Worm (Caenorhabditis elegans) whole organism, L4 larva: Measurements from ENCODE around the gene C54D10.13.

Experiments
- D1046.2 ChIP-seq: fragments of 200-800 bp; sonication (Bioruptor generic); IDR thresholded peaks from 2 replicates; pipeline ENCODE4 v1.3.6; 2022; ENCODE audit warnings: missing genetic modification characterization, missing compliant biosample characterization
- F10B5.3 ChIP-seq: sonication (generic microtip); optimal IDR thresholded peaks from 2 replicates; lab custom pipeline; 2016; ENCODE audit warnings: mild to moderate bottlenecking, missing genetic modification characterization, missing compliant biosample characterization
- F26F4.8 ChIP-seq: fragments of 200-800 bp; sonication (Bioruptor generic); conservative IDR thresholded peaks from 2 replicates; pipeline ENCODE4 v1.3.6; 2022; ENCODE audit warnings: missing genetic modification characterization, missing compliant biosample characterization
- F37D6.2 ChIP-seq: sonication (generic microtip); optimal IDR thresholded peaks from 2 replicates; lab custom pipeline; 2016; ENCODE audit warnings: mild to moderate bottlenecking, missing genetic modification characterization, missing compliant biosample characterization
- F44E2.7 ChIP-seq: fragments of 200-800 bp; sonication (Bioruptor generic); IDR thresholded peaks from 2 replicates; pipeline ENCODE4 v2.1.2; 2022; ENCODE audit warnings: missing genetic modification characterization, missing compliant biosample characterization
- R02D3.7 ChIP-seq: fragments of 150-350 bp; sonication (generic microtip); optimal IDR thresholded peaks from 3 replicates; lab custom pipeline; 2014; ENCODE audit warnings: missing biosample characterization, missing genetic modification characterization
- T20F7.1 ChIP-seq: fragments of 200-800 bp; sonication (Bioruptor generic); optimal IDR thresholded peaks from 2 replicates; lab custom pipeline; 2018; ENCODE audit warnings: mild to moderate bottlenecking, missing genetic modification characterization, missing compliant biosample characterization
- T26A8.4 ChIP-seq: fragments of 200-800 bp; sonication (Bioruptor generic); IDR thresholded peaks from 2 replicates; pipeline ENCODE4 v1.3.6; 2022; ENCODE audit warnings: missing genetic modification characterization, missing compliant biosample characterization
- Y105C5A.15 ChIP-seq: fragments of 200-800 bp; sonication (Bioruptor generic); IDR thresholded peaks from 2 replicates; pipeline ENCODE4 v1.3.6; 2022; ENCODE audit warnings: missing genetic modification characterization, missing compliant biosample characterization
- Y48G9A.11 ChIP-seq: fragments of 200-800 bp; sonication (Bioruptor generic); IDR thresholded peaks from 2 replicates; pipeline ENCODE4 v1.3.6; 2022; ENCODE audit warnings: missing genetic modification reagents, missing genetic modification characterization, missing compliant biosample characterization
- Y75B8A.6 ChIP-seq: fragments of 200-800 bp; sonication (Bioruptor generic); IDR thresholded peaks from 2 replicates; pipeline ENCODE4 v1.3.6; 2022; ENCODE audit warnings: missing genetic modification reagents, missing genetic modification characterization, missing compliant biosample characterization
- aha-1 ChIP-seq: fragments of 150-350 bp; peaks from one replicate; lab custom pipeline; 2014; ENCODE audit warnings: missing biosample characterization, missing genetic modification characterization
- arid-1 ChIP-seq: fragments of 200-800 bp; sonication (Bioruptor generic); conservative IDR thresholded peaks from 2 replicates; pipeline ENCODE4 v1.3.6; 2022; ENCODE audit warnings: missing genetic modification reagents, missing genetic modification characterization, missing compliant biosample characterization
- ceh-20 ChIP-seq: fragments of 200-800 bp; sonication (Bioruptor generic); IDR thresholded peaks from 2 replicates; pipeline ENCODE4 v1.3.6; 2022; ENCODE audit warnings: missing genetic modification reagents, missing genetic modification characterization, missing compliant biosample characterization
- ceh-44 ChIP-seq: fragments of 200-800 bp; sonication (Bioruptor generic); IDR thresholded peaks from 2 replicates; pipeline ENCODE4 v1.3.6; 2022; ENCODE audit warnings: missing genetic modification reagents, missing genetic modification characterization, missing compliant biosample characterization
- ceh-82 ChIP-seq: sonication (generic microtip); optimal IDR thresholded peaks from 2 replicates; lab custom pipeline; 2017; ENCODE audit warnings: missing biosample characterization, missing genetic modification characterization
- daf-19 ChIP-seq: fragments of 200-800 bp; sonication (Bioruptor generic); conservative IDR thresholded peaks from 2 replicates; pipeline ENCODE4 v1.3.6; 2022; ENCODE audit warnings: missing genetic modification characterization, missing compliant biosample characterization
- daf-8 ChIP-seq: fragments of 200-800 bp; sonication (Bioruptor generic); IDR thresholded peaks from 2 replicates; pipeline ENCODE4 v1.3.6; 2022; ENCODE audit warnings: missing genetic modification characterization, missing compliant biosample characterization
- dmd-6 ChIP-seq: fragments of 200-800 bp; sonication (Bioruptor generic); IDR thresholded peaks from 2 replicates; pipeline ENCODE4 v1.3.6; 2022; ENCODE audit warnings: missing genetic modification reagents, missing genetic modification characterization, missing compliant biosample characterization
- dmd-8 ChIP-seq: fragments of 200-800 bp; sonication (Bioruptor generic); IDR thresholded peaks from 2 replicates; pipeline ENCODE4 v1.3.6; 2022; ENCODE audit warnings: missing genetic modification characterization, missing compliant biosample characterization
- dmd-9 ChIP-seq: fragments of 200-800 bp; sonication (Bioruptor generic); IDR thresholded peaks from 2 replicates; pipeline ENCODE4 v1.3.6; 2022; ENCODE audit warnings: missing genetic modification reagents, missing genetic modification characterization, missing compliant biosample characterization
- dve-1 ChIP-seq: sonication (generic microtip); optimal IDR thresholded peaks from 2 replicates; lab custom pipeline; 2017; ENCODE audit warnings: antibody characterized with exemption, mild to moderate bottlenecking, missing genetic modification characterization, missing compliant biosample characterization; ENCODE audit not compliant: insufficient read depth
- fkh-10 ChIP-seq: fragments of 150-350 bp; optimal IDR thresholded peaks from 2 replicates; lab custom pipeline; 2014; ENCODE audit warnings: missing biosample characterization, missing genetic modification reagents, missing genetic modification characterization
- fos-1 ChIP-seq: fragments of 150-350 bp; optimal IDR thresholded peaks from 2 replicates; lab custom pipeline; 2014; ENCODE audit warnings: missing biosample characterization, missing genetic modification characterization
- hlh-11 ChIP-seq: fragments of 200-800 bp; sonication (Bioruptor generic); optimal IDR thresholded peaks from 2 replicates; lab custom pipeline; 2018; ENCODE audit warnings: mild to moderate bottlenecking, missing genetic modification characterization, missing compliant biosample characterization
- hlh-30 ChIP-seq: sonication (generic microtip); optimal IDR thresholded peaks from 2 replicates; lab custom pipeline; 2017; ENCODE audit warnings: antibody characterized with exemption, mild to moderate bottlenecking, missing genetic modification characterization, missing compliant biosample characterization; ENCODE audit not compliant: insufficient read depth
- hmg-1.1 ChIP-seq: fragments of 200-800 bp; sonication (Bioruptor generic); IDR thresholded peaks from 2 replicates; pipeline ENCODE4 v1.3.6; 2022; ENCODE audit warnings: missing genetic modification reagents, missing genetic modification characterization, missing compliant biosample characterization
- jun-1 ChIP-seq: fragments of 150-350 bp; optimal IDR thresholded peaks from 2 replicates; lab custom pipeline; 2014; ENCODE audit warnings: missing biosample characterization, missing genetic modification reagents, missing genetic modification characterization
- lin-38 ChIP-seq: fragments of 200-800 bp; sonication (Bioruptor generic); IDR thresholded peaks from 2 replicates; pipeline ENCODE4 v1.3.6; 2022; ENCODE audit warnings: missing genetic modification reagents, missing genetic modification characterization, missing compliant biosample characterization
- lin-39 ChIP-seq: fragments of 150-350 bp; optimal IDR thresholded peaks from 2 replicates; lab custom pipeline; 2014; ENCODE audit warnings: missing biosample characterization, missing genetic modification reagents, missing genetic modification characterization
- lsy-2 ChIP-seq, 2 experiments: fragments of 150-350 bp in 1 of 2; sonication (generic microtip) in 1 of 2; optimal IDR thresholded peaks; 2 replicates each; lab custom pipeline; 2014 to 2017; ENCODE audit warnings: missing biosample characterization in 2 of 2, missing genetic modification characterization in 2 of 2
- madf-9 ChIP-seq: fragments of 200-800 bp; sonication (Bioruptor generic); conservative IDR thresholded peaks from 2 replicates; pipeline ENCODE4 v1.3.6; 2022; ENCODE audit warnings: missing genetic modification reagents, missing genetic modification characterization, missing compliant biosample characterization
- mdt-29 ChIP-seq: fragments of 200-800 bp; sonication (Bioruptor generic); IDR thresholded peaks from 2 replicates; pipeline ENCODE4 v1.3.6; 2022; ENCODE audit warnings: missing genetic modification reagents, missing genetic modification characterization, missing compliant biosample characterization
- mep-1 ChIP-seq: fragments of 150-350 bp; sonication (generic microtip); optimal IDR thresholded peaks from 3 replicates; lab custom pipeline; 2014; ENCODE audit warnings: missing biosample characterization, missing genetic modification characterization
- mes-2 ChIP-seq: sonication (generic microtip); optimal IDR thresholded peaks from 2 replicates; lab custom pipeline; 2016; ENCODE audit warnings: missing genotype, mild to moderate bottlenecking, missing genetic modification characterization, missing compliant biosample characterization; ENCODE audit not compliant: poor library complexity, severe bottlenecking
- mxl-3 ChIP-seq: fragments of 200-800 bp; sonication (Bioruptor generic); optimal IDR thresholded peaks from 2 replicates; lab custom pipeline; 2018; ENCODE audit warnings: mild to moderate bottlenecking, missing genetic modification characterization, missing compliant biosample characterization
- nhr-102 ChIP-seq: sonication (generic microtip); optimal IDR thresholded peaks from 2 replicates; lab custom pipeline; 2016; ENCODE audit warnings: mild to moderate bottlenecking, missing genetic modification characterization, moderate library complexity, missing compliant biosample characterization
- nhr-28 ChIP-seq: fragments of 150-350 bp; optimal IDR thresholded peaks from 2 replicates; lab custom pipeline; 2014; ENCODE audit warnings: missing biosample characterization, missing genetic modification characterization
- nhr-41 ChIP-seq: fragments of 200-800 bp; sonication (Bioruptor generic); IDR thresholded peaks from 2 replicates; pipeline ENCODE4 v1.3.6; 2022; ENCODE audit warnings: missing genetic modification reagents, missing genetic modification characterization, missing compliant biosample characterization
- nhr-48 ChIP-seq: sonication (generic microtip); optimal IDR thresholded peaks from 2 replicates; lab custom pipeline; 2016; ENCODE audit warnings: mild to moderate bottlenecking, missing genetic modification characterization, missing compliant biosample characterization
- nhr-77 ChIP-seq: fragments of 150-350 bp; optimal IDR thresholded peaks from 2 replicates; lab custom pipeline; 2014; ENCODE audit warnings: missing biosample characterization, missing genetic modification characterization
- php-3 ChIP-seq: fragments of 200-800 bp; sonication (Bioruptor generic); IDR thresholded peaks from 2 replicates; pipeline ENCODE4 v1.3.6; 2022; ENCODE audit warnings: missing genetic modification reagents, missing genetic modification characterization, missing compliant biosample characterization
- pqm-1 ChIP-seq: sonication (generic microtip); optimal IDR thresholded peaks from 2 replicates; lab custom pipeline; 2017; ENCODE audit warnings: missing biosample characterization, missing genetic modification characterization
- sdz-12 ChIP-seq: fragments of 200-800 bp; sonication (Bioruptor generic); optimal IDR thresholded peaks from 2 replicates; lab custom pipeline; 2018; ENCODE audit warnings: mild to moderate bottlenecking, missing genetic modification characterization, missing compliant biosample characterization
- spr-1 ChIP-seq: sonication (generic microtip); optimal IDR thresholded peaks from 2 replicates; lab custom pipeline; 2016; ENCODE audit warnings: mild to moderate bottlenecking, missing genetic modification characterization, missing compliant biosample characterization
- spr-3 ChIP-seq: fragments of 200-800 bp; sonication (Bioruptor generic); optimal IDR thresholded peaks from 2 replicates; lab custom pipeline; 2018; ENCODE audit warnings: mild to moderate bottlenecking, missing genetic modification characterization, missing compliant biosample characterization
- tag-97 ChIP-seq: fragments of 200-800 bp; sonication (Bioruptor generic); IDR thresholded peaks from 2 replicates; pipeline ENCODE4 v1.3.6; 2022; ENCODE audit warnings: missing genetic modification characterization, missing compliant biosample characterization
- tra-1 ChIP-seq: fragments of 200-800 bp; sonication (Bioruptor generic); IDR thresholded peaks from 2 replicates; pipeline ENCODE4 v1.3.6; 2022; ENCODE audit warnings: missing genetic modification reagents, missing genetic modification characterization, missing compliant biosample characterization
- zfp-2 ChIP-seq: sonication (generic microtip); optimal IDR thresholded peaks from 2 replicates; lab custom pipeline; 2016; ENCODE audit warnings: mild to moderate bottlenecking, missing genetic modification characterization, missing compliant biosample characterization
- zfp-3 ChIP-seq: fragments of 200-800 bp; sonication (Bioruptor generic); conservative IDR thresholded peaks from 2 replicates; pipeline ENCODE4 v1.3.6; 2022; ENCODE audit warnings: missing genetic modification reagents, missing genetic modification characterization, missing compliant biosample characterization
- zip-11 ChIP-seq: fragments of 200-800 bp; sonication (Bioruptor generic); IDR thresholded peaks from 2 replicates; pipeline ENCODE4 v1.3.6; 2022; ENCODE audit warnings: missing genetic modification characterization, missing compliant biosample characterization
- zip-2 ChIP-seq: fragments of 150-350 bp; optimal IDR thresholded peaks from 2 replicates; lab custom pipeline; 2014; ENCODE audit warnings: missing biosample characterization, missing genetic modification characterization
- ztf-7 ChIP-seq: fragments of 150-350 bp; optimal IDR thresholded peaks from 2 replicates; lab custom pipeline; 2014; ENCODE audit warnings: missing biosample characterization, missing genetic modification characterization

C54D10.13 gene

DNA sequence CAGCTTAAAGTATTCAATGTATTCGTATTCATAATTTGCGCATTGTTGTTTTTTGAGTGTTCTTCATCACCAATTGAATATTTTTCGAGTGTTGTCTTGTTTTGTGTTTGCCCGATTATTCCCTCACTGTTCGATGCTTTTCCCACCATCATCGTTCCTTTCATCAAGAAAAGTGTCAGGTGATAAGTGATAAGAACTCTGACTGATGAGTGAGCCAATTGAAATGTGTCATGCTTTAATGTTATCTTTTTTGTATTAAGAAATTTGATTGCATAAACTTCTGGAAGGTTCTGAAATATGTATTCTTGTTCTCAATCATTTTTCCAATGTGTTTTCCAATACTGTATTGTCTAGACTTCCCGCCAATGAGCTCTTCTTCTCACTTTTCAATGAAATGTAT, 43.3 kb upstream of the C54D10.13 start:
- peak; percentile 62 for TF ChIP-seq nhr-28 (tag; lab: Kevin White, UChicago)
- TF ChIP-seq nhr-48 (tag; lab: Kevin White, UChicago), result no peak
- no peak for TF ChIP-seq mes-2 (tag; lab: Kevin White, UChicago)
- no peak for TF ChIP-seq nhr-41
- no peak for TF ChIP-seq fkh-10 (GFP tag; lab: Kevin White, UChicago)
- TF ChIP-seq nhr-102 (tag; lab: Kevin White, UChicago), result no peak
- no peak for TF ChIP-seq spr-3 (GFP tag; lab: Kevin White, UChicago)
- no peak for TF ChIP-seq R02D3.7 (tag; lab: Kevin White, UChicago)
- TF ChIP-seq Y105C5A.15 (GFP tag; lab: Robert Waterston, UW), result no peak
- TF ChIP-seq hmg-1.1 (GFP tag; lab: Robert Waterston, UW), result no peak
- no peak for TF ChIP-seq lin-39 (tag; lab: Kevin White, UChicago)
- no peak for TF ChIP-seq lsy-2 (tag; optimal IDR thresholded peaks at IDR 0.05; lab: Kevin White, UChicago)
- TF ChIP-seq daf-8 (GFP tag; lab: Robert Waterston, UW), result no peak
- TF ChIP-seq Y75B8A.6 (GFP tag; lab: Robert Waterston, UW), result no peak
- TF ChIP-seq zfp-3 (GFP tag; lab: Robert Waterston, UW), result no peak
- no peak for TF ChIP-seq F10B5.3 (tag; lab: Kevin White, UChicago)
- TF ChIP-seq dve-1 (tag; lab: Kevin White, UChicago), result peak; percentile 76
- no peak for TF ChIP-seq fos-1 (tag; lab: Kevin White, UChicago)
- peak; percentile 78 for TF ChIP-seq pqm-1 (tag; lab: Kevin White, UChicago)
- TF ChIP-seq spr-1, result no peak
- no peak for TF ChIP-seq lin-38 (GFP tag; lab: Robert Waterston, UW)
- no peak for TF ChIP-seq dmd-8
- peak; percentile 80 for TF ChIP-seq hlh-11 (tag; lab: Kevin White, UChicago)
- TF ChIP-seq mxl-3 (GFP tag; lab: Kevin White, UChicago), result no peak
- TF ChIP-seq tra-1 (GFP tag; lab: Robert Waterston, UW), result no peak
- peak; percentile 48 for TF ChIP-seq T20F7.1 (GFP tag; lab: Kevin White, UChicago)
- TF ChIP-seq T26A8.4, result no peak
- peak; percentile 32; the same call in 1 of the 2 replicates for TF ChIP-seq mdt-29 (GFP tag; lab: Robert Waterston, UW)
- TF ChIP-seq F44E2.7, result no peak
- no peak for TF ChIP-seq zfp-2 (tag; lab: Kevin White, UChicago)
- no peak for TF ChIP-seq zip-11 (GFP tag; lab: Robert Waterston, UW)
- no peak for TF ChIP-seq jun-1
- TF ChIP-seq ceh-44, result no peak
- TF ChIP-seq F37D6.2 (tag; lab: Kevin White, UChicago), result no peak
- TF ChIP-seq mep-1 (tag; lab: Kevin White, UChicago), result peak; percentile 46
- no peak for TF ChIP-seq dmd-9 (GFP tag; lab: Robert Waterston, UW)
- TF ChIP-seq D1046.2 (GFP tag; lab: Robert Waterston, UW), result no peak
- peak; percentile 90 for TF ChIP-seq aha-1 (tag; lab: Kevin White, UChicago)
- no peak for TF ChIP-seq tag-97 (GFP tag; lab: Robert Waterston, UW)
- no peak for TF ChIP-seq daf-19 (GFP tag; lab: Robert Waterston, UW)
- TF ChIP-seq ceh-82, result no peak
- TF ChIP-seq sdz-12, result no peak
- no peak for TF ChIP-seq arid-1
- no peak for TF ChIP-seq madf-9 (GFP tag; lab: Robert Waterston, UW)
- TF ChIP-seq Y48G9A.11 (GFP tag; lab: Robert Waterston, UW), result no peak
- TF ChIP-seq nhr-77, result peak; percentile 66
- peak; percentile 72 for TF ChIP-seq dmd-6 (GFP tag; lab: Robert Waterston, UW)
- no peak for TF ChIP-seq ztf-7 (tag; lab: Kevin White, UChicago)
- TF ChIP-seq zip-2 (tag; lab: Kevin White, UChicago), result no peak
- peak; percentile 25; the same call in 1 of the 2 replicates for TF ChIP-seq php-3 (GFP tag; lab: Robert Waterston, UW)
- TF ChIP-seq F26F4.8 (GFP tag; lab: Robert Waterston, UW), result no peak
- TF ChIP-seq ceh-20 (GFP tag; lab: Robert Waterston, UW), result no peak
- peak; percentile 75 for TF ChIP-seq hlh-30 (tag; lab: Kevin White, UChicago)
